Fruit fly (Drosophila melanogaster) whole organism, embryonic: Measurements from ENCODE around the gene CG31183.

Source experiments
- ATbp ChIP-seq: fragments of 200-800 bp; sonication (Bioruptor generic); optimal IDR thresholded peaks from 2 replicates; lab custom pipeline; 2017; ENCODE audit warnings: missing biosample characterization, mild to moderate bottlenecking, missing genetic modification characterization, missing genetic modification reagents
- Ada2b ChIP-seq: fragments of 200-800 bp; sonication (Bioruptor generic); IDR thresholded peaks from 2 replicates; pipeline ENCODE4 v1.3.6; 2022; ENCODE audit warnings: missing biosample characterization, missing genetic modification characterization
- Awh ChIP-seq: fragments of 200-800 bp; sonication (Bioruptor generic); IDR thresholded peaks from 2 replicates; pipeline ENCODE4, ENCODE4 v1.3.6; 2022; ENCODE audit warnings: missing biosample characterization, missing genetic modification characterization
- CG10431 ChIP-seq: fragments of 200-800 bp; sonication (Bioruptor generic); optimal IDR thresholded peaks from 3 replicates; lab custom pipeline; 2018; ENCODE audit warnings: missing biosample characterization, mild to moderate bottlenecking, missing genetic modification characterization
- CG13775 ChIP-seq: fragments of 200-800 bp; sonication (Bioruptor generic); optimal IDR thresholded peaks from 3 replicates; lab custom pipeline; 2017; ENCODE audit warnings: missing biosample characterization, mild to moderate bottlenecking, missing genetic modification characterization
- CG14441 ChIP-seq: fragments of 200-800 bp; sonication (Bioruptor generic); IDR thresholded peaks from 2 replicates; pipeline ENCODE4 v1.3.6; 2022; ENCODE audit warnings: missing biosample characterization, missing genetic modification characterization
- CG15696 ChIP-seq: fragments of 200-800 bp; sonication (Bioruptor generic); optimal IDR thresholded peaks from 2 replicates; lab custom pipeline; 2019; ENCODE audit warnings: missing biosample characterization, mild to moderate bottlenecking, missing genetic modification characterization, moderate library complexity
- CG1603 ChIP-seq: fragments of 200-800 bp; sonication (Bioruptor generic); optimal IDR thresholded peaks from 2 replicates; lab custom pipeline; 2019; ENCODE audit warnings: missing biosample characterization, mild to moderate bottlenecking, missing genetic modification characterization, moderate library complexity
- CG1647 ChIP-seq: fragments of 200-800 bp; sonication (Bioruptor generic); optimal IDR thresholded peaks from 3 replicates; lab custom pipeline; 2016; ENCODE audit warnings: missing biosample characterization, missing genetic modification characterization
- CG17912 ChIP-seq: fragments of 200-800 bp; sonication (Bioruptor generic); optimal IDR thresholded peaks from 2 replicates; lab custom pipeline; 2018; ENCODE audit warnings: missing biosample characterization, mild to moderate bottlenecking, missing genetic modification characterization
- CG18619 ChIP-seq: fragments of 200-800 bp; sonication (Bioruptor generic); optimal IDR thresholded peaks from 3 replicates; lab custom pipeline; 2017; ENCODE audit warnings: missing biosample characterization, mild to moderate bottlenecking, missing genetic modification characterization
- CG2116 ChIP-seq: fragments of 200-800 bp; sonication (Bioruptor generic); optimal IDR thresholded peaks from 3 replicates; lab custom pipeline; 2018; ENCODE audit warnings: missing biosample characterization, mild to moderate bottlenecking, missing genetic modification characterization
- CG2129 ChIP-seq: fragments of 200-800 bp; sonication (Bioruptor generic); IDR thresholded peaks from 2 replicates; pipeline ENCODE4 v1.3.6; 2022; ENCODE audit warnings: missing biosample characterization, missing genetic modification characterization; ENCODE audit not compliant: partially characterized antibody
- CG31365 ChIP-seq: fragments of 200-800 bp; sonication (Bioruptor generic); optimal IDR thresholded peaks from 2 replicates; lab custom pipeline; 2018; ENCODE audit warnings: missing biosample characterization, mild to moderate bottlenecking, missing genetic modification characterization
- CG3407 ChIP-seq: fragments of 200-800 bp; sonication (Bioruptor generic); optimal IDR thresholded peaks from 2 replicates; lab custom pipeline; 2018; ENCODE audit warnings: missing biosample characterization, mild to moderate bottlenecking, missing genetic modification characterization
- CG3995 ChIP-seq: fragments of 200-800 bp; sonication (Bioruptor generic); optimal IDR thresholded peaks from 3 replicates; lab custom pipeline; 2016; ENCODE audit warnings: missing biosample characterization, missing genetic modification characterization
- CG4282 ChIP-seq: fragments of 200-800 bp; sonication (Bioruptor generic); optimal IDR thresholded peaks from 2 replicates; lab custom pipeline; 2016; ENCODE audit warnings: missing biosample characterization, missing genetic modification characterization
- CG6272 ChIP-seq: fragments of 200-800 bp; sonication (Bioruptor generic); IDR thresholded peaks from 2 replicates; pipeline ENCODE4 v1.3.6; 2022; ENCODE audit warnings: missing biosample characterization, missing genetic modification characterization
- CG6654 ChIP-seq: fragments of 200-800 bp; sonication (Bioruptor generic); optimal IDR thresholded peaks from 2 replicates; lab custom pipeline; 2017; ENCODE audit warnings: missing biosample characterization, mild to moderate bottlenecking, missing genetic modification characterization
- CG6765 ChIP-seq: fragments of 200-800 bp; sonication (Bioruptor generic); optimal IDR thresholded peaks from 3 replicates; lab custom pipeline; 2017; ENCODE audit warnings: missing biosample characterization, mild to moderate bottlenecking, missing genetic modification characterization
- CG7357 ChIP-seq: fragments of 200-800 bp; sonication (Bioruptor generic); IDR thresholded peaks from 3 replicates; pipeline ENCODE4 v1.3.6; 2022; ENCODE audit warnings: missing biosample characterization, missing genetic modification characterization
- CG7987 ChIP-seq: fragments of 200-800 bp; sonication (Bioruptor generic); optimal IDR thresholded peaks from 2 replicates; lab custom pipeline; 2018; ENCODE audit warnings: missing biosample characterization, mild to moderate bottlenecking, missing genetic modification characterization, moderate library complexity
- CG9876 ChIP-seq: fragments of 200-800 bp; sonication (Bioruptor generic); optimal IDR thresholded peaks from 2 replicates; lab custom pipeline; 2016; ENCODE audit warnings: missing biosample characterization, missing genetic modification characterization
- CkIIα-i1 ChIP-seq: fragments of 200-800 bp; sonication (Bioruptor generic); IDR thresholded peaks from 2 replicates; pipeline ENCODE4 v1.3.6; 2022; ENCODE audit warnings: missing biosample characterization, missing genetic modification characterization
- Dip3 ChIP-seq: fragments of 200-800 bp; sonication (Bioruptor generic); optimal IDR thresholded peaks from 3 replicates; lab custom pipeline; 2016; ENCODE audit warnings: missing biosample characterization, missing genetic modification characterization
- HLHmδ ChIP-seq: fragments of 200-800 bp; sonication (Bioruptor generic); optimal IDR thresholded peaks from 2 replicates; lab custom pipeline; 2018; ENCODE audit warnings: missing biosample characterization, mild to moderate bottlenecking, missing genetic modification characterization, moderate library complexity
- Med ChIP-seq: fragments of 200-800 bp; sonication (Bioruptor generic); peaks from one replicate; lab custom pipeline; 2016; ENCODE audit warnings: missing biosample characterization, missing genetic modification characterization, mild to moderate bottlenecking, inconsistent platforms, moderate library complexity
- Meics ChIP-seq: fragments of 200-800 bp; sonication (Bioruptor generic); optimal IDR thresholded peaks from 2 replicates; lab custom pipeline; 2017; ENCODE audit warnings: missing biosample characterization, mild to moderate bottlenecking, missing genetic modification characterization
- Oli ChIP-seq: fragments of 200-800 bp; sonication (Bioruptor generic); optimal IDR thresholded peaks from 2 replicates; lab custom pipeline; 2018; ENCODE audit warnings: missing biosample characterization, mild to moderate bottlenecking, missing genetic modification characterization, moderate library complexity
- Optix ChIP-seq: fragments of 200-800 bp; sonication (Bioruptor generic); IDR thresholded peaks from 3 replicates; pipeline ENCODE4 v1.3.6; 2022; ENCODE audit warnings: missing biosample characterization, missing genetic modification characterization
- Pdp1 ChIP-seq, 2 experiments: fragments of 200-800 bp; sonication (Bioruptor generic); optimal IDR thresholded peaks; 3 replicates each; lab custom pipeline; 2016; ENCODE audit warnings: missing biosample characterization in 2 of 2, missing genetic modification characterization in 2 of 2, mild to moderate bottlenecking in 1 of 2, moderate library complexity in 1 of 2
- Usf ChIP-seq: fragments of 200-800 bp; sonication (Bioruptor generic); optimal IDR thresholded peaks from 2 replicates; lab custom pipeline; 2017; ENCODE audit warnings: missing genotype, missing biosample characterization, missing genetic modification characterization
- Vsx1 ChIP-seq: fragments of 200-800 bp; sonication (Bioruptor generic); optimal IDR thresholded peaks from 2 replicates; lab custom pipeline; 2017; ENCODE audit warnings: missing biosample characterization, mild to moderate bottlenecking, missing genetic modification characterization, missing genetic modification reagents
- az2 ChIP-seq: fragments of 200-800 bp; sonication (Bioruptor generic); optimal IDR thresholded peaks from 3 replicates; lab custom pipeline; 2016; ENCODE audit warnings: missing biosample characterization, missing genetic modification characterization
- caup ChIP-seq: fragments of 200-800 bp; sonication (Bioruptor generic); optimal IDR thresholded peaks from 3 replicates; lab custom pipeline; 2017; ENCODE audit warnings: missing biosample characterization, mild to moderate bottlenecking, missing genetic modification characterization, moderate library complexity; ENCODE audit not compliant: severe bottlenecking
- chm ChIP-seq: fragments of 200-800 bp; sonication (Bioruptor generic); IDR thresholded peaks from 2 replicates; pipeline ENCODE4 v1.3.6; 2022; ENCODE audit warnings: missing biosample characterization, missing genetic modification characterization
- dan ChIP-seq: fragments of 200-800 bp; sonication (Bioruptor generic); IDR thresholded peaks from 2 replicates; pipeline ENCODE4 v1.3.6; 2022; ENCODE audit warnings: missing biosample characterization, missing genetic modification characterization
- dimm ChIP-seq: fragments of 200-800 bp; sonication (Bioruptor generic); IDR thresholded peaks from 2 replicates; pipeline ENCODE4 v1.3.6; 2022; ENCODE audit warnings: missing biosample characterization, missing genetic modification characterization
- gro ChIP-seq: fragments of 200-800 bp; sonication (Bioruptor generic); optimal IDR thresholded peaks from 2 replicates; lab custom pipeline; 2016; ENCODE audit warnings: missing biosample characterization, missing genetic modification characterization
- gsb-n ChIP-seq: fragments of 200-800 bp; sonication (Bioruptor generic); optimal IDR thresholded peaks from 3 replicates; lab custom pipeline; 2018; ENCODE audit warnings: missing biosample characterization, mild to moderate bottlenecking, missing genetic modification characterization
- hbn ChIP-seq: fragments of 200-800 bp; sonication (Bioruptor generic); IDR thresholded peaks from 2 replicates; pipeline ENCODE4 v1.3.6; 2022; ENCODE audit warnings: missing biosample characterization, missing genetic modification characterization; ENCODE audit not compliant: partially characterized antibody
- klu ChIP-seq: fragments of 200-800 bp; sonication (Bioruptor generic); IDR thresholded peaks from 2 replicates; pipeline ENCODE4 v1.3.6; 2022; ENCODE audit warnings: missing biosample characterization, missing genetic modification characterization
- oc ChIP-seq: fragments of 200-800 bp; sonication (Bioruptor generic); optimal IDR thresholded peaks from 2 replicates; lab custom pipeline; 2018; ENCODE audit warnings: missing biosample characterization, mild to moderate bottlenecking, missing genetic modification characterization, moderate library complexity
- pita ChIP-seq: fragments of 200-800 bp; sonication (Bioruptor generic); optimal IDR thresholded peaks from 2 replicates; lab custom pipeline; 2017; ENCODE audit warnings: missing biosample characterization, mild to moderate bottlenecking, missing genetic modification characterization
- pzg ChIP-seq: fragments of 200-800 bp; sonication (Bioruptor generic); optimal IDR thresholded peaks from 3 replicates; lab custom pipeline; 2018; ENCODE audit warnings: missing biosample characterization, mild to moderate bottlenecking, missing genetic modification characterization, moderate library complexity
- sug ChIP-seq: fragments of 200-800 bp; optimal IDR thresholded peaks from 2 replicates; lab custom pipeline; 2019; ENCODE audit warnings: missing biosample characterization, mild to moderate bottlenecking, missing genetic modification characterization, moderate library complexity
- tin ChIP-seq: fragments of 200-800 bp; sonication (Bioruptor generic); optimal IDR thresholded peaks from 3 replicates; lab custom pipeline; 2016; ENCODE audit warnings: missing biosample characterization, missing genetic modification characterization
- trh ChIP-seq: fragments of 200-800 bp; sonication (Bioruptor generic); optimal IDR thresholded peaks from 2 replicates; lab custom pipeline; 2016; ENCODE audit warnings: missing biosample characterization, missing genetic modification characterization
- usp ChIP-seq: fragments of >200 bp; optimal IDR thresholded peaks from 2 replicates; lab custom pipeline; 2017; ENCODE audit warnings: missing biosample characterization, missing genetic modification characterization

The CG31183 gene

dm6 chr3R:15919367-15920228 is 43.9 kb upstream of the CG31183 start:
- TF ChIP-seq ATbp: peak; percentile 11
- peak in 1 of 2 experiments; percentile 53 for TF ChIP-seq Pdp1 (GFP tag; optimal IDR thresholded peaks at IDR 0.05; lab: Kevin White, UChicago)
- TF ChIP-seq CG6765: no peak
- TF ChIP-seq CG6272: no peak
- no peak for TF ChIP-seq Ada2b (GFP tag; lab: Robert Waterston, UW)
- no peak for TF ChIP-seq CG2129
- TF ChIP-seq klu (GFP tag; lab: Robert Waterston, UW): no peak
- TF ChIP-seq Meics: no peak
- TF ChIP-seq CG7357 (GFP tag; lab: Robert Waterston, UW): no peak
- TF ChIP-seq CG31365 (tag; lab: Kevin White, UChicago): no peak
- TF ChIP-seq az2 (GFP tag; lab: Kevin White, UChicago): peak; percentile 40
- TF ChIP-seq CG10431 (GFP tag; lab: Kevin White, UChicago): no peak
- no peak for TF ChIP-seq CG6654 (GFP tag; lab: Kevin White, UChicago)
- TF ChIP-seq CG1647 (GFP tag; lab: Kevin White, UChicago): no peak
- TF ChIP-seq Optix (GFP tag; lab: Robert Waterston, UW): 0 out of 3 replicates have a peak, but pooled peaks have one; percentile 31
- TF ChIP-seq Awh (GFP tag; lab: Robert Waterston, UW): no peak
- TF ChIP-seq dan (GFP tag; lab: Robert Waterston, UW): no peak
- TF ChIP-seq caup (GFP tag; lab: Kevin White, UChicago): no peak
- peak; percentile 64 for TF ChIP-seq Med
- TF ChIP-seq CG18619 (GFP tag; lab: Kevin White, UChicago): no peak
- no peak for TF ChIP-seq CG1603 (tag; lab: Kevin White, UChicago)
- TF ChIP-seq trh (GFP tag; lab: Kevin White, UChicago): no peak
- no peak for TF ChIP-seq CG14441 (GFP tag; lab: Robert Waterston, UW)
- TF ChIP-seq oc (tag; lab: Kevin White, UChicago): peak; percentile 96
- no peak for TF ChIP-seq Vsx1 (GFP tag; lab: Kevin White, UChicago)
- no peak for TF ChIP-seq sug (tag; lab: Kevin White, UChicago)
- no peak for TF ChIP-seq Usf
- no peak for TF ChIP-seq CG17912 (GFP tag; lab: Kevin White, UChicago)
- TF ChIP-seq tin (GFP tag; lab: Kevin White, UChicago): peak; percentile 11
- TF ChIP-seq Dip3: no peak
- TF ChIP-seq CkIIα-i1 (GFP tag; lab: Robert Waterston, UW): no peak
- no peak for TF ChIP-seq pita (GFP tag; lab: Kevin White, UChicago)
- TF ChIP-seq CG4282 (GFP tag; lab: Kevin White, UChicago): no peak
- no peak for TF ChIP-seq Oli (tag; lab: Kevin White, UChicago)
- TF ChIP-seq CG13775 (GFP tag; lab: Kevin White, UChicago): no peak
- TF ChIP-seq usp (GFP tag; lab: Kevin White, UChicago): no peak
- TF ChIP-seq CG3407 (GFP tag; lab: Kevin White, UChicago): no peak
- TF ChIP-seq HLHmδ (GFP tag; lab: Kevin White, UChicago): no peak
- TF ChIP-seq dimm: 0 out of 2 replicates have a peak, but pooled peaks have one; percentile 26
- no peak for TF ChIP-seq hbn
- no peak for TF ChIP-seq chm (GFP tag; lab: Robert Waterston, UW)
- TF ChIP-seq CG15696 (tag; lab: Kevin White, UChicago): no peak
- TF ChIP-seq CG9876: no peak
- TF ChIP-seq CG2116 (GFP tag; lab: Kevin White, UChicago): no peak
- no peak for TF ChIP-seq pzg (GFP tag; lab: Kevin White, UChicago)
- no peak for TF ChIP-seq gro (GFP tag; lab: Kevin White, UChicago)
- TF ChIP-seq CG3995: no peak
- no peak for TF ChIP-seq gsb-n (tag; lab: Kevin White, UChicago)
- TF ChIP-seq CG7987: no peak
